Worm (Caenorhabditis elegans): ENCODE measurements around the gene pkd-2.

The pkd-2 gene

DNA sequence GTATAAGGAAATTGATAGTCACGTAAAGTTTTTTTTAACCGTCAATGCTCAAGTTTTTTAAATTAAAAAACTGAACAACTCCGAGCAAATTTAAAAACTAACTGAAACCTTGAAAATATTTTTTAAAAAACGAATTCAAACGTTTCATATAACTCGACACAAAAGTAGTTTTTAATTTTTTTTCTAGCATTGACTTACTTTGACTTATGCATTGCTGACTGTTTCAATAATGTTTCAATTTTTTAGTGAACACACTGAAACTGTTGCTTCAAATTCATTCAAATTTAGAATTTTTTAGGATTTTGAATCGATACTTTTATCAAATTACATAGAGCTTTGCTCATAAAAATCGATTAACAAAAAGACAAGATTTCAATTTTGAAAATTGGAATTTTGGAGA lies 24.3 kb downstream of the pkd-2 start:
- TF ChIP-seq eor-1 (tag; optimal IDR thresholded peaks at IDR 0.05): no peak
- no peak for TF ChIP-seq ztf-11 (tag; optimal IDR thresholded peaks at IDR 0.05)
- TF ChIP-seq lin-39 (tag; optimal IDR thresholded peaks at IDR 0.05): no peak
- no peak for TF ChIP-seq egl-27 (tag; optimal IDR thresholded peaks at IDR 0.05)
- TF ChIP-seq unc-39 (tag; optimal IDR thresholded peaks at IDR 0.05): no peak
- no peak for TF ChIP-seq nhr-237 (tag; optimal IDR thresholded peaks at IDR 0.05)
- no peak for TF ChIP-seq ama-1 (optimal IDR thresholded peaks at IDR 0.05)
- no peak for TF ChIP-seq nhr-25 (tag; optimal IDR thresholded peaks at IDR 0.05)
- TF ChIP-seq nhr-12 (tag; optimal IDR thresholded peaks at IDR 0.05): no peak
- no peak for TF ChIP-seq sea-2 (GFP tag; optimal IDR thresholded peaks at IDR 0.05)
- no peak for TF ChIP-seq elt-3 (tag; optimal IDR thresholded peaks at IDR 0.05)
- no peak for TF ChIP-seq lin-15B (tag; optimal IDR thresholded peaks at IDR 0.05)
- TF ChIP-seq nfya-1 (tag; optimal IDR thresholded peaks at IDR 0.05; ENCODE audit: insufficient read depth): no peak
- no peak for TF ChIP-seq elt-2 (tag; optimal IDR thresholded peaks at IDR 0.05)
- no peak for TF ChIP-seq nhr-77 (tag; optimal IDR thresholded peaks at IDR 0.05)
- no peak for TF ChIP-seq ceh-82 (tag; optimal IDR thresholded peaks at IDR 0.05)
- no peak for TF ChIP-seq lsy-12 (tag; optimal IDR thresholded peaks at IDR 0.05)
- TF ChIP-seq ceh-16 (tag; optimal IDR thresholded peaks at IDR 0.05): no peak

DNA sequence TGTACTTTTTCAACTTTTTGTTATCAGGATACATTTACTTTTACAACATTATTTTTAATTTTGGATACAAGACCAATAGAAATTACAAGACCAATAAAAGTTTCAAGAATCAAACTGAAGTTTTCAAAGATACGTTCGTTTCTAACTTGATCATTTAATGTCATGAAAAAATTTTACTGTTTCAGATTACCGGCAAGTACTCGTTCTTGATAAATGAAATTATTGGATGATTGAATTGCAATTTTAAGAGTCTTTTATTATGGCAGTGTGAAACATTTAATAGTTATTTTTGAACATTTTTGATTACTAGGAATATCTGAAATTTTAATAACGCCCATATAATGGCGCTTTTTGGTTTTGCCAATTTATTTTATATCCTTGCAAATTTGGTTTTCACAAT lies 28.1 kb downstream of the pkd-2 start:
- TF ChIP-seq nhr-23 (tag; optimal IDR thresholded peaks at IDR 0.05) (no peak), ztf-4 (tag; optimal IDR thresholded peaks at IDR 0.05) (no peak), jun-1 (tag; optimal IDR thresholded peaks at IDR 0.05) (no peak), sea-2 (GFP tag; optimal IDR thresholded peaks at IDR 0.05) (no peak), nhr-237 (tag; optimal IDR thresholded peaks at IDR 0.05) (no peak), ama-1 (optimal IDR thresholded peaks at IDR 0.05) (no peak)

DNA sequence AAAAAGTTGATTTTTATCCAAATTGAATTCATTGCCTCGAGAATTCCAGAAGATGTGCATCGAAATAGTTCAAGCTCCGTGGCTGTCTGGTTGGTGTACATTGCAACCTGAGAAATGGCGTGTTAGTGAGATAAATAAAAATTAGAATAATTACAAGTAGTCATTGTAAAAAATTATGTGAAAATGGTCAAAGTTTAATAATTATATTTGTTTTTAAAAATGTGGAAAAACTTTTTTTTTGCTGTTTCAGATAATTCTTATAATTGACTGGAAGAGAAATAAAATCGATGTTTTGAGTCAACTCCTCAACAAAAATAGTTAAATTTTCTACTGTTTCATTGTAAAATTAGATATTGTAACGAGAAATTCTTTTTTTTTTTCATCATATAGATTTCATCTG lies 31.9 kb downstream of the pkd-2 start, which contains the start of gene sra-30:
TSS of gene sra-30 (minus strand) at position 101 of the 400 bp plus-strand sequence.
- TF ChIP-seq unc-62 (GFP tag; optimal IDR thresholded peaks at IDR 0.05): no peak

DNA sequence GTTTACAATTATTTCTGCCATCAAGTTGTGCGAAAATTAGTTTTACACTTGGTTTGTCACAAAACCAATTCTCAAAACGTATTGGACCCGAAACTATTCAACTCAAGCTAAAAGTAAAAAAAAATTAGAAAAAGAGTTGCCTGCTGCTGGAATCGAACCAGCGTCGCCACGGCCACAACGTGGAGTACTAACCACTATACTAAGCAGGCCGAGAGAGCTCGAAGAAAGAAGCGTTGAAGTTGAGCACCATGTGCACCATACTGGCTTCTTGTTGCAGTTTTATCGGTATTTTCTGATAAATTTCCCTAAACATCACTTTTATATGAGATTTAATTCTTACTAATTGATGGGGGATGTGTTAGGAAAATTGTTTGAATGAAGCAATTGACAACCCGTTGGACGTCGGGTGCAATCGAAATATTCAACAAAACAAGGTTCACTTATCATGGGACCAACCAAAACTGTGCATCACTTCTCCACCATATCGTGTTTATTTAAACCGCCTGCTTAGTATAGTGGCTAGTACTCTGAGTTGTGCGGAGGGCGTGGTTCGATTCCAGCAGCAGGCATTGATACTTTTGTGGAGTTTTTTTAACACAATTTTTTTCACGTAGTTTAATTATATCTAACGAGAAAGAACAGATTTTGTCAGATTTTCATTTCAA lies 47.1 kb downstream of the pkd-2 start:
- TF ChIP-seq ztf-4 (tag; optimal IDR thresholded peaks at IDR 0.05) (no peak), elt-2 (tag; optimal IDR thresholded peaks at IDR 0.05) (peak; percentile 12)

DNA sequence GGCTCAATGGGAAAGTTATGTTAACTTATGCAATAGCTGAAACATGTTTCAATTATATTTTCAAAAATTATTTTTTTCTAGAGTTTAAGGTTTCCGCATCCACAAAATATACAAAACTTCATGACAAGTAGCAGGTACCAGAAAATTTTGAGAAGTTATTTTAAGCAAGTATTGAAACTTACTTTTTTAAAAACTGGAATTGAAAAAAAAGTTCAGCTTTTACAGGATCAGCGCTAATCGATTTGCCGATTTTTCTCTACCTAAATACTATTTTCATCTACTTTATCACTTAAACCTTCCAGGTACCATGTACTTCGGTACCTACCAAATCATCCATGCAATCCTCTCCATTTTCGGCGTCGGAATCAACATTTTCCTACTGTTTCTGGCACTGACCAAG lies 55.2 kb downstream of the pkd-2 start, which contains the start of gene srd-23:
TSS of gene srd-23 (plus strand) at position 301 of the 400 bp plus-strand sequence.
- TF ChIP-seq elt-3 (tag; optimal IDR thresholded peaks at IDR 0.05): no peak
- TF ChIP-seq mdl-1 (tag; optimal IDR thresholded peaks at IDR 0.05): no peak
- no peak for TF ChIP-seq ZK546.5 (tag; optimal IDR thresholded peaks at IDR 0.05)
- no peak for TF ChIP-seq nhr-11 (tag; optimal IDR thresholded peaks at IDR 0.05)
- no peak for TF ChIP-seq mml-1 (tag; optimal IDR thresholded peaks at IDR 0.05)
- TF ChIP-seq ama-1 (optimal IDR thresholded peaks at IDR 0.05): no peak
- TF ChIP-seq ztf-4 (tag; optimal IDR thresholded peaks at IDR 0.05): no peak
- no peak for TF ChIP-seq unc-62 (GFP tag; optimal IDR thresholded peaks at IDR 0.05)
- TF ChIP-seq nfya-1 (tag; optimal IDR thresholded peaks at IDR 0.05; ENCODE audit: insufficient read depth): no peak
- TF ChIP-seq nhr-77 (tag; optimal IDR thresholded peaks at IDR 0.05): no peak
- TF ChIP-seq jun-1 (tag; optimal IDR thresholded peaks at IDR 0.05): no peak
- TF ChIP-seq nhr-43 (tag; optimal IDR thresholded peaks at IDR 0.05; ENCODE audit: poor library complexity, severe bottlenecking): no peak
- TF ChIP-seq sea-2 (GFP tag; optimal IDR thresholded peaks at IDR 0.05): no peak
- no peak for TF ChIP-seq ceh-28 (tag; optimal IDR thresholded peaks at IDR 0.05)
- no peak for TF ChIP-seq elt-1 (tag; optimal IDR thresholded peaks at IDR 0.05)
- no peak for TF ChIP-seq fkh-2 (tag; optimal IDR thresholded peaks at IDR 0.05)
- no peak for TF ChIP-seq ceh-9 (tag; optimal IDR thresholded peaks at IDR 0.05)
- no peak for TF ChIP-seq fkh-10 (GFP tag; optimal IDR thresholded peaks at IDR 0.05)
- no peak for TF ChIP-seq tbx-2 (tag; optimal IDR thresholded peaks at IDR 0.05)
